Worm (Caenorhabditis elegans) whole organism, L1 larva: ENCODE results near the gene C14E2.5.
A peak's percentile ranks its signal among the peaks of the same experiment; 100 is the strongest.

ENCODE experiments used
- C04F5.9 ChIP-seq: sonication (generic microtip); optimal IDR thresholded peaks from 2 replicates; lab custom pipeline; 2016; ENCODE audit warnings: missing genetic modification characterization, missing compliant biosample characterization
- C34B4.2 ChIP-seq: sonication (generic microtip); optimal IDR thresholded peaks from 2 replicates; lab custom pipeline; 2017; ENCODE audit warnings: mild to moderate bottlenecking, missing genetic modification characterization, missing compliant biosample characterization
- aha-1 ChIP-seq: fragments of 150-350 bp; optimal IDR thresholded peaks from 2 replicates; lab custom pipeline; 2014; ENCODE audit warnings: missing biosample characterization, missing genetic modification characterization
- alr-1 ChIP-seq: fragments of 200-800 bp; sonication (Bioruptor generic); optimal IDR thresholded peaks from 2 replicates; lab custom pipeline; 2018; ENCODE audit warnings: borderline replicate concordance, mild to moderate bottlenecking, missing genetic modification characterization, missing compliant biosample characterization
- ama-1 ChIP-seq: fragments of 150-350 bp; optimal IDR thresholded peaks from 2 replicates; lab custom pipeline; 2014
- ceh-63 ChIP-seq: fragments of 200-800 bp; sonication (Bioruptor generic); optimal IDR thresholded peaks from 2 replicates; lab custom pipeline; 2018; ENCODE audit warnings: mild to moderate bottlenecking, missing genetic modification characterization, missing compliant biosample characterization
- ceh-8 ChIP-seq: fragments of 200-800 bp; sonication (Bioruptor generic); optimal IDR thresholded peaks from 2 replicates; lab custom pipeline; 2018; ENCODE audit warnings: mild to moderate bottlenecking, missing genetic modification characterization, moderate library complexity, missing compliant biosample characterization
- dpl-1 ChIP-seq, 3 experiments: fragments of 150-350 bp in 2 of 3; sonication (generic microtip) in 1 of 3; optimal IDR thresholded peaks; 2 replicates each; lab custom pipeline; 2014 to 2017; ENCODE audit warnings: missing biosample characterization in 3 of 3, missing genetic modification characterization in 3 of 3, missing genetic modification reagents in 3 of 3
- dsc-1 ChIP-seq: sonication (generic microtip); optimal IDR thresholded peaks from 2 replicates; lab custom pipeline; 2016; ENCODE audit warnings: mild to moderate bottlenecking, missing genetic modification characterization, missing compliant biosample characterization
- efl-1 ChIP-seq, 4 experiments: fragments of 150-350 bp; optimal IDR thresholded peaks in 3 of 4; peaks in 1 of 4; 1 replicate in 1 of 4; 2 replicates in 3 of 4; lab custom pipeline; 2014; ENCODE audit warnings: missing biosample characterization in 2 of 4, missing genetic modification characterization in 2 of 4, missing genetic modification reagents in 2 of 4
- ets-5 ChIP-seq: fragments of 200-800 bp; sonication (Bioruptor generic); IDR thresholded peaks from 2 replicates; pipeline ENCODE4 v1.3.6; 2022; ENCODE audit warnings: missing genetic modification characterization, missing compliant biosample characterization
- hlh-4 ChIP-seq: sonication (generic microtip); optimal IDR thresholded peaks from 2 replicates; lab custom pipeline; 2016; ENCODE audit warnings: mild to moderate bottlenecking, missing genetic modification characterization, missing compliant biosample characterization
- hpl-2 ChIP-seq: fragments of 150-350 bp; optimal IDR thresholded peaks from 2 replicates; lab custom pipeline; 2014; ENCODE audit warnings: missing biosample characterization, missing genetic modification reagents, missing genetic modification characterization
- isw-1 ChIP-seq: fragments of 200-800 bp; sonication (Bioruptor generic); IDR thresholded peaks from 2 replicates; pipeline ENCODE4 v1.3.6; 2022; ENCODE audit warnings: missing genetic modification characterization, missing compliant biosample characterization
- jun-1 ChIP-seq: fragments of 150-350 bp; optimal IDR thresholded peaks from 2 replicates; lab custom pipeline; 2014; ENCODE audit warnings: missing biosample characterization, missing genetic modification reagents, missing genetic modification characterization
- lin-14 ChIP-seq: fragments of 200-800 bp; sonication (Bioruptor generic); optimal IDR thresholded peaks from 2 replicates; lab custom pipeline; 2018; ENCODE audit warnings: mild to moderate bottlenecking, missing genetic modification characterization, moderate library complexity, missing compliant biosample characterization
- lin-15B ChIP-seq: fragments of 150-350 bp; sonication (generic microtip); optimal IDR thresholded peaks from 3 replicates; lab custom pipeline; 2014; ENCODE audit warnings: missing biosample characterization, missing genetic modification characterization
- lsy-2 ChIP-seq, 2 experiments: fragments of 150-350 bp; optimal IDR thresholded peaks; 2 replicates each; lab custom pipeline; 2014; ENCODE audit warnings: missing biosample characterization in 2 of 2, missing genetic modification characterization in 2 of 2
- mab-9 ChIP-seq: fragments of 200-800 bp; sonication (Bioruptor generic); IDR thresholded peaks from 2 replicates; pipeline ENCODE4 v1.3.6; 2022; ENCODE audit warnings: missing genetic modification reagents, missing genetic modification characterization, missing compliant biosample characterization
- mdl-1 ChIP-seq, 2 experiments: fragments of 150-350 bp; optimal IDR thresholded peaks; 2 replicates each; lab custom pipeline; 2014 to 2017; ENCODE audit warnings: missing biosample characterization in 2 of 2, missing genetic modification characterization in 2 of 2, inconsistent platforms in 1 of 2
- mep-1 ChIP-seq: fragments of 150-350 bp; optimal IDR thresholded peaks from 2 replicates; lab custom pipeline; 2014; ENCODE audit warnings: missing biosample characterization, missing genetic modification characterization
- nhr-11 ChIP-seq: fragments of 150-350 bp; optimal IDR thresholded peaks from 2 replicates; lab custom pipeline; 2014; ENCODE audit warnings: missing biosample characterization, missing genetic modification characterization
- nhr-20 ChIP-seq: sonication (generic microtip); optimal IDR thresholded peaks from 2 replicates; lab custom pipeline; 2016; ENCODE audit warnings: mild to moderate bottlenecking, missing genetic modification characterization, missing compliant biosample characterization
- nhr-47 ChIP-seq: sonication (generic microtip); optimal IDR thresholded peaks from 2 replicates; lab custom pipeline; 2016; ENCODE audit warnings: mild to moderate bottlenecking, missing genetic modification characterization, moderate library complexity, missing compliant biosample characterization
- sox-4 ChIP-seq: sonication (generic microtip); optimal IDR thresholded peaks from 2 replicates; lab custom pipeline; 2016; ENCODE audit warnings: missing genetic modification characterization, missing compliant biosample characterization
- sup-37 ChIP-seq: fragments of 200-800 bp; sonication (Bioruptor generic); optimal IDR thresholded peaks from 2 replicates; lab custom pipeline; 2018; ENCODE audit warnings: mild to moderate bottlenecking, missing genetic modification characterization, missing compliant biosample characterization
- unc-30 ChIP-seq: sonication (generic microtip); optimal IDR thresholded peaks from 2 replicates; lab custom pipeline; 2017; ENCODE audit warnings: missing biosample characterization, missing genetic modification characterization
- unc-86 ChIP-seq: sonication (generic microtip); optimal IDR thresholded peaks from 2 replicates; lab custom pipeline; 2016; ENCODE audit warnings: missing genetic modification characterization, missing compliant biosample characterization
- zag-1 ChIP-seq: fragments of 150-350 bp; optimal IDR thresholded peaks from 2 replicates; lab custom pipeline; 2014; ENCODE audit warnings: missing biosample characterization, missing genetic modification characterization
- ztf-11 ChIP-seq, 2 experiments: sonication (generic microtip); optimal IDR thresholded peaks; 2 replicates each; lab custom pipeline; 2016 to 2017; ENCODE audit warnings: missing genetic modification characterization in 2 of 2, missing biosample characterization in 1 of 2, missing compliant biosample characterization in 1 of 2
- ztf-4 ChIP-seq: fragments of 150-350 bp; optimal IDR thresholded peaks from 2 replicates; lab custom pipeline; 2014; ENCODE audit warnings: missing biosample characterization, missing genetic modification characterization

The C14E2.5 gene

DNA sequence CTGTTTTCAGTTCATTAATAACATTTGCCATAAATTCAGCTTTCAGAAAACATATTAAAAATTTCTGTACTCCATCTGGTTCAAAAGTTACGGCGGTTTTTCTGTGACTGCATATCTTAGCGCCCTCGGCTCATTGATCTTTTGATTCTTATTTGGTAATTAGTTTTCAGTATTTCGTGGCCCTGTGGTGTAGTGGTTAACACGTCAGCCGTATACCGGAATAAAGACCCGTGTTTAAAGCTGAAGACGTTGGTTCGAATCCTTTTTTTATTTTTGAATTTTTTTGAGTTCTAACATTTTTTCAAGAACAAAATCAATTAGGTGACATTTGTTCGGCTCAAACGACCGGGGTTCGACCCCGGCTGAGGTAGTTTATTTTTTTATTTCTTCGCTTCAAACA, 5.3 kb upstream of the C14E2.5 start:
- TF ChIP-seq lin-15B (tag; lab: Kevin White, UChicago) (no peak), sup-37 (GFP tag; lab: Kevin White, UChicago) (no peak), ceh-63 (GFP tag; lab: Kevin White, UChicago) (no peak)

- TF ChIP-seq C04F5.9 (tag; lab: Kevin White, UChicago): no peak
- peak; percentile 20 for TF ChIP-seq hlh-4 (tag; lab: Kevin White, UChicago)
- TF ChIP-seq mep-1 (tag; lab: Kevin White, UChicago): no peak
- no peak for TF ChIP-seq dsc-1 (tag; lab: Kevin White, UChicago)
- no peak for TF ChIP-seq efl-1 (optimal IDR thresholded peaks at IDR 0.05; lab: Kevin White, UChicago)
- no peak for TF ChIP-seq efl-1 (GFP tag; optimal IDR thresholded peaks at IDR 0.05 in 1 of 2; lab: Kevin White, UChicago)
These were observed 4.8 kb upstream of the C14E2.5 start, which contains the start of gene C14E2.6 for ce11 chrX:1829937-1830336. TSS of gene C14E2.6 (minus strand) at chrX:1830037.

- TF ChIP-seq alr-1 (tag; lab: Kevin White, UChicago) (no peak), isw-1 (GFP tag; lab: Robert Waterston, UW) (no peak), ceh-63 (GFP tag; lab: Kevin White, UChicago) (no peak), nhr-11 (tag; lab: Kevin White, UChicago) (no peak), C34B4.2 (tag; lab: Kevin White, UChicago) (no peak), jun-1 (no peak), lsy-2 (tag; optimal IDR thresholded peaks at IDR 0.05; lab: Kevin White, UChicago) (no peak)
These were observed 1.0 kb upstream of the C14E2.5 start, which contains the start of gene C14E2.1 for ce11 chrX:1826166-1826565. TSS of gene C14E2.1 (plus strand) at chrX:1826466.

ce11 chrX:1821235-1821634, 3.9 kb downstream of the C14E2.5 start, which contains the start of gene C14E2.4:
TSS of gene C14E2.4 (minus strand) at chrX:1821335.
- TF ChIP-seq dpl-1 (GFP tag; optimal IDR thresholded peaks at IDR 0.05; lab: Kevin White, UChicago) (no peak), alr-1 (tag; lab: Kevin White, UChicago) (no peak), hpl-2 (GFP tag; lab: Kevin White, UChicago) (no peak)

DNA sequence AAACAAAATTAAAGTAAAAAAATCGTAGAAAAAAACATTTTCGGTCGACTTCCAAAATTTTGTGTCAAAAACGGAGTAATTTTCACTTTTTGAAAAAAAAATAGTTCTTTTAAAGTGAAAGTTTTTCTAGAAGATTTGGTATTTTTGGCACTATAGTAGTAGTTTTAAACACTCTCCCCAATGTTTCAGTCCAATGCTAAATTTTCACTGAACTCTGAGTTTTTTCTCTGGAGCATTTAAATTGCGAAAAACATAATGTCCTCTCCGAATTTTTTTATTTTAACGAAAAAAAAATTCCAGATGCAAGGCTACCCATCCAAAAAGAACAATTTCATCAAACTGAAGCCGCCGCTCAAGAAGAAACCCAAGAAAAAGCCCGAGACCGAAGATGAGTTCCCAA, 9.0 kb downstream of the C14E2.5 start, which contains the start of gene C14E2.7:
TSS of gene C14E2.7 (plus strand) at position 301 of the 400 bp plus-strand sequence.
- TF ChIP-seq ztf-4 (tag; lab: Kevin White, UChicago) (no peak), mdl-1 (tag; optimal IDR thresholded peaks at IDR 0.05; lab: Kevin White, UChicago) (no peak), nhr-20 (tag; lab: Kevin White, UChicago) (no peak), sox-4 (tag; lab: Kevin White, UChicago) (no peak), unc-30 (tag; lab: Kevin White, UChicago) (no peak), ama-1 (lab: Kevin White, UChicago) (no peak), lin-14 (GFP tag; lab: Kevin White, UChicago) (no peak)

DNA sequence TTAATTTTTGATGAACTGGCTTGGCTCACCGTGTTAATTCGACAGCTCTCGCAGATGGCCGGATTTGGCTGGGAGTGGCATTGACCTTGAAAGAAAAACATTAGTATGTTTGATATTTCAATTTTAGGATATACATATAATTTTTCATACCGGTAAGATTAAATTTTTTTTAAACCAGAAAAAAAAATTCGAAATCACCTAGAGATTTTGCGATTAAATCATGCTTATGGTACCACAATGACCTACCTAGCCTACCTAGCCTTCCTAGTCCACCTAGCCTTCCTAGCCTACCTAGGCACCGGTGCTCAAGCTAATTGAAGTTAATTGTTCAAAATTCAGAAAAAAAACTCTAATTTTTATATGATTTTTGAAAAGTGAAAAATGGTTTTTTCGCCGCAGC, 13.7 kb downstream of the C14E2.5 start, which contains the start of gene C14E2.3:
TSS of gene C14E2.3 (minus strand) at position 101 of the 400 bp plus-strand sequence.
- TF ChIP-seq nhr-47: no peak
- no peak for TF ChIP-seq aha-1 (tag; lab: Kevin White, UChicago)
- TF ChIP-seq ets-5 (GFP tag; lab: Robert Waterston, UW): no peak
- TF ChIP-seq zag-1 (tag; lab: Kevin White, UChicago): no peak
- TF ChIP-seq C04F5.9 (tag; lab: Kevin White, UChicago): no peak
- TF ChIP-seq ceh-8 (GFP tag; lab: Kevin White, UChicago): no peak
- TF ChIP-seq ztf-11 (tag; optimal IDR thresholded peaks at IDR 0.05; lab: Kevin White, UChicago): no peak
- TF ChIP-seq ceh-63 (GFP tag; lab: Kevin White, UChicago): no peak
- TF ChIP-seq lsy-2 (tag; optimal IDR thresholded peaks at IDR 0.05; lab: Kevin White, UChicago): no peak
- no peak for TF ChIP-seq unc-86 (tag; lab: Kevin White, UChicago)
- TF ChIP-seq mab-9 (GFP tag; lab: Robert Waterston, UW): no peak
- TF ChIP-seq, all 84 proteins: peak for 0
